Worm (Caenorhabditis elegans): ENCODE measurements around the gene C23F12.4.

The C23F12.4 gene

ce11 chrX:9401963-9402362 lies 14.8 kb downstream of the C23F12.4 start:
- no peak for TF ChIP-seq nhr-237 (tag; optimal IDR thresholded peaks at IDR 0.05)
- no peak for TF ChIP-seq egl-5 (tag; optimal IDR thresholded peaks at IDR 0.05)
- TF ChIP-seq nhr-76 (tag; optimal IDR thresholded peaks at IDR 0.05): no peak
- no peak for TF ChIP-seq fkh-2 (tag; optimal IDR thresholded peaks at IDR 0.05)
- no peak for TF ChIP-seq unc-39 (tag; optimal IDR thresholded peaks at IDR 0.05)
- TF ChIP-seq ceh-16 (tag; optimal IDR thresholded peaks at IDR 0.05): no peak
- no peak for TF ChIP-seq ama-1 (optimal IDR thresholded peaks at IDR 0.05)
- no peak for TF ChIP-seq ceh-9 (tag; optimal IDR thresholded peaks at IDR 0.05)
- TF ChIP-seq fkh-10 (GFP tag; optimal IDR thresholded peaks at IDR 0.05): no peak
- TF ChIP-seq ztf-11 (tag; optimal IDR thresholded peaks at IDR 0.05): no peak
- no peak for TF ChIP-seq skn-1 (tag; optimal IDR thresholded peaks at IDR 0.05)
- TF ChIP-seq aly-2 (tag; optimal IDR thresholded peaks at IDR 0.05): no peak
- TF ChIP-seq pqm-1 (tag; optimal IDR thresholded peaks at IDR 0.05): no peak
- peak; percentile 79 for TF ChIP-seq nhr-25 (tag; optimal IDR thresholded peaks at IDR 0.05)
- TF ChIP-seq nhr-23 (tag; optimal IDR thresholded peaks at IDR 0.05): peak; percentile 59
- TF ChIP-seq fos-1 (tag; optimal IDR thresholded peaks at IDR 0.05): no peak
- no peak for TF ChIP-seq ztf-4 (tag; optimal IDR thresholded peaks at IDR 0.05)

- TF ChIP-seq nhr-25 (tag; optimal IDR thresholded peaks at IDR 0.05) (peak; percentile 45), ztf-4 (tag; optimal IDR thresholded peaks at IDR 0.05) (no peak)
These were observed 15.3 kb downstream of the C23F12.4 start for ce11 chrX:9402464-9402863.

- TF ChIP-seq nhr-25 (tag; optimal IDR thresholded peaks at IDR 0.05) (peak; percentile 90), egl-27 (tag; optimal IDR thresholded peaks at IDR 0.05) (no peak), snpc-4 (tag; optimal IDR thresholded peaks at IDR 0.05) (no peak), ceh-28 (tag; optimal IDR thresholded peaks at IDR 0.05) (no peak), ama-1 (optimal IDR thresholded peaks at IDR 0.05) (no peak), ztf-4 (tag; optimal IDR thresholded peaks at IDR 0.05) (no peak), hmg-11 (tag; optimal IDR thresholded peaks at IDR 0.05) (no peak), ztf-11 (tag; optimal IDR thresholded peaks at IDR 0.05) (no peak), unc-39 (tag; optimal IDR thresholded peaks at IDR 0.05) (no peak), fos-1 (tag; optimal IDR thresholded peaks at IDR 0.05) (no peak), fkh-10 (GFP tag; optimal IDR thresholded peaks at IDR 0.05) (no peak), nhr-28 (tag; optimal IDR thresholded peaks at IDR 0.05) (no peak), sea-2 (GFP tag; optimal IDR thresholded peaks at IDR 0.05) (no peak), elt-2 (tag; optimal IDR thresholded peaks at IDR 0.05) (no peak), eor-1 (tag; optimal IDR thresholded peaks at IDR 0.05) (no peak), pqm-1 (tag; optimal IDR thresholded peaks at IDR 0.05) (no peak), nhr-43 (tag; optimal IDR thresholded peaks at IDR 0.05; ENCODE audit: poor library complexity, severe bottlenecking) (peak; percentile 72), nhr-237 (tag; optimal IDR thresholded peaks at IDR 0.05) (no peak), jun-1 (tag; optimal IDR thresholded peaks at IDR 0.05) (no peak), nfya-1 (tag; optimal IDR thresholded peaks at IDR 0.05; ENCODE audit: insufficient read depth) (no peak), nhr-23 (tag; optimal IDR thresholded peaks at IDR 0.05) (peak; percentile 76), mdl-1 (tag; optimal IDR thresholded peaks at IDR 0.05) (no peak), lin-39 (tag; optimal IDR thresholded peaks at IDR 0.05) (no peak), nhr-77 (tag; optimal IDR thresholded peaks at IDR 0.05) (no peak), ceh-16 (tag; optimal IDR thresholded peaks at IDR 0.05) (no peak), elt-3 (tag; optimal IDR thresholded peaks at IDR 0.05) (peak in 1 of 3 experiments; percentile 81), R02D3.7 (tag; optimal IDR thresholded peaks at IDR 0.05) (no peak), skn-1 (tag; optimal IDR thresholded peaks at IDR 0.05) (no peak), lsy-12 (tag; optimal IDR thresholded peaks at IDR 0.05) (no peak)
These were observed 16.6 kb downstream of the C23F12.4 start for ce11 chrX:9403622-9404255.

ce11 chrX:9405922-9406321 lies 18.8 kb downstream of the C23F12.4 start:
- TF ChIP-seq nhr-23 (tag; optimal IDR thresholded peaks at IDR 0.05): peak; percentile 42
- TF ChIP-seq hmg-11 (tag; optimal IDR thresholded peaks at IDR 0.05): no peak
- no peak for TF ChIP-seq ztf-11 (tag; optimal IDR thresholded peaks at IDR 0.05)
- TF ChIP-seq mdl-1 (tag; optimal IDR thresholded peaks at IDR 0.05): no peak

- TF ChIP-seq pha-4 (tag; optimal IDR thresholded peaks at IDR 0.05): no peak
- peak; percentile 71 for TF ChIP-seq nhr-23 (tag; optimal IDR thresholded peaks at IDR 0.05)
- no peak for TF ChIP-seq ztf-4 (tag; optimal IDR thresholded peaks at IDR 0.05)
- TF ChIP-seq ceh-28 (tag; optimal IDR thresholded peaks at IDR 0.05): peak; percentile 38
- TF ChIP-seq elt-1 (tag; optimal IDR thresholded peaks at IDR 0.05): peak; percentile 29
- no peak for TF ChIP-seq snpc-4 (tag; optimal IDR thresholded peaks at IDR 0.05)
- no peak for TF ChIP-seq nhr-11 (tag; optimal IDR thresholded peaks at IDR 0.05)
- no peak for TF ChIP-seq skn-1 (tag; optimal IDR thresholded peaks at IDR 0.05)
- TF ChIP-seq nhr-25 (tag; optimal IDR thresholded peaks at IDR 0.05): peak; percentile 57
These were observed 22.0 kb downstream of the C23F12.4 start for ce11 chrX:9409114-9409513.

Data from whole organism, L3 larva.